Fruit fly (Drosophila melanogaster): Measurements from ENCODE around the gene opm.

opm gene

DNA sequence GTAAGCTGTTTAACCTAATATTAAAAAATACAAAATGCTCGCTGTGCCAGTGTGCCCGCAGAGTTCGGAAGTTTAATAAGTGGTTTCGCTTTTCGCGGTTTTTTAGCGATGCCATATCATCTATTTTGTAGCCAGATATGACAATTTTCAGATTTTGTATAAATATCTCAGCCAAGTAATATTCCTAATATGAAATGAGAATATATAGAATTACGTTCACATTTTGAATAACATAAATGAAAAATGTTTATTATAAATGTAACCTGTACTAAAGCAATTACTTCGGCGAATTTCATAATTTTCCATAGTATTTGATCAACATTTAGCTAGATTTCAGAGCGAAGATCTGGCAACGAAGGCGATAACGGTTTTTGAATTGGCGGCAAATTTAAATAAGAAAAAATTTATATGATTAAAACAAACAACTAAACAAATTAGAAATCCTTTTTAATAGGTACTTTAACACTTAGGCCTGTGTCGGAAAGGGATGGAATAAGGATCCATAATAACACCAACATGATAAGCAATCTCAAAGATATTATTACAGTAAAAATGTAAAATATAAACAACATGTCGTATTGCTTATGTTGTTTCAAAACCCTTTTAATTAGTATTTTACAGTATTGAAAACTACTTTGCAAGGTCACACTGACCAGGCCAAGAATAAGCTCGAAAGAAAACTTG, at the start of gene opm, which contains the start of gene dob:
Gene opm, minus strand, starts transcription at position 59 of the 684 bp plus-strand sequence.
Gene dob, plus strand, starts transcription at position 634 of the 684 bp plus-strand sequence.
- TF ChIP-seq insv (optimal IDR thresholded peaks at IDR 0.05) = no peak
- TF ChIP-seq ttk (optimal IDR thresholded peaks at IDR 0.05) = no peak
- no peak for TF ChIP-seq Sin3A (optimal IDR thresholded peaks at IDR 0.05)
- no peak for TF ChIP-seq psq (optimal IDR thresholded peaks at IDR 0.05)
- TF ChIP-seq h (optimal IDR thresholded peaks at IDR 0.05) = no peak
- no peak for TF ChIP-seq Myc (optimal IDR thresholded peaks at IDR 0.05)

DNA sequence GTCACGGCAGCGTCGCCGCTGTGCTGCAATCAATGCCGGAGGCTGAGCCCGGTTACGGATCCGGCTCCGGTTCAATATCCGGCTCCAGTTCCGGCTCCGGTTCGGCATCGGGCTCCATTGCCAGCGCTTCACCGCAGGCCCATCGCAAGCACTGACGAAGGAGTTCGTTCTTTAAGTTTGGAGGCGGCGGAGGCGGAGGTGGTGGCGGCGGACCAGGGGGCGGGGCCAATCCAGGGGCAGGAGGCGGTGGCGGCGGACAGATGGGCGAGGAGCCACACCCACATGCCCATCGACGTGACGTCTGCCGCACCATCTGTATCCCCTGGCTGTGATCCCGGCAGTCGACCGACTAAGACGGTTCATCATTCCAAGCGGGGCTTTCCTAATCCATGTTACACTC, 45.7 kb upstream of the opm start:
- TF ChIP-seq Sin3A (optimal IDR thresholded peaks at IDR 0.05) (no peak), psq (optimal IDR thresholded peaks at IDR 0.05) (no peak), insv (optimal IDR thresholded peaks at IDR 0.05) (no peak), Myc (optimal IDR thresholded peaks at IDR 0.05) (no peak), h (optimal IDR thresholded peaks at IDR 0.05) (no peak), ttk (optimal IDR thresholded peaks at IDR 0.05) (no peak)

DNA sequence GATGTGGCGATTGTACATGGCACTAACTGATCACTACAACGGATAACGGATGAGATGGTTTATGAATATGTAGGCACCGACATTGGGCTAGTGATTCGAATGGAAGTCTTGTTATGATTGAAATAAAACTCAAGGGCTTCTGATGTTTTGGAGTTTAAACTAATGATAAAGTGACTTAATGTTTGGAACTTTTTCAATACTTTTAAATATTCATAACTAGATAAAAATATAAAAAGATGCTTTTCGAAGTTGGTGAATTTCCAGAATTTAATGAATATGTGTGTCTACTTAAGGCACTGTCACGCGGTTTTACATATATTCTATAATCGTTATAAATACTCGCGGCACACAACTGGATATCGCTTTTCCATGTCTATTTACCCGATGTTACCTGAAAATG, 29.7 kb upstream of the opm start, which contains the start of gene CG9072:
Gene CG9072, minus strand, starts transcription at position 101 of the 400 bp plus-strand sequence.
- TF ChIP-seq Myc (optimal IDR thresholded peaks at IDR 0.05) (no peak), ttk (optimal IDR thresholded peaks at IDR 0.05) (no peak), Sin3A (optimal IDR thresholded peaks at IDR 0.05) (no peak), insv (optimal IDR thresholded peaks at IDR 0.05) (no peak), psq (optimal IDR thresholded peaks at IDR 0.05) (no peak), h (optimal IDR thresholded peaks at IDR 0.05) (no peak)

DNA sequence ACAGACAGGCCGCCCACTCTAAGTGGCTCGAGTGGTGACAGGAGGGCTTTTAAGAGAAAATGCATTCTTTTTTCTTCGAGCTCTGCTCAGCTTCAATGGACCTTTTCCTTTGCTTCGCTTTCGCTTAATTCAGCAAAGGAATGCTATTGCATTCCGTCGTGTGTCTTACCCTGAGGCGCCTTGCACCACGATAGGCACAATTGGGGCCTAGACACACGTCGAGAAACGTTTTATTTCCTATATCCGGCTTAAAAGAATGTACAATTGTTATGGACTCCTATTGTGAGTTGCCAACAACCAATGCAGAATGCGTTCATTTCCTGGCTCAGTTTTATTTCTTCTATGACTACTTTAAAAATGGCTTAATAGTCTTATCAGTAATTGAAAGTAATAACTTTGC, 24.9 kb upstream of the opm start:
- no peak for TF ChIP-seq ttk (optimal IDR thresholded peaks at IDR 0.05)

DNA sequence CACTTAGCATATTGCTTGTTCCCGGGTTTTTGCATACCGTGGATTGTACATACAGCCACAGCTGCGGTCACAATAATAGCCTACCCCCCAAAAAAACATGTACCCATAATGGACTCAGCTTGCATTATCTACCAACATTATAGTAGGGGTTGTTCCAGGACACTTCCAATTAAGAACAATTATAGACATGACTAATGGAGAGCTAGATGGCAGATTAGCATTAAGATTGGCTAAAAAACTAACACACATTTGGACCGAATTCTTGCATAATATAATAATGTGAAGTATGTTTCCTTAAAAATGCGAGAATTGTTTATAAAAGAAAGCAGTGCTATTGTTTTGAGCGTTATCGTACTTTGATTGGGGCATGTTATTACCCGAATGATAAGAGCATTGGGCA, 24.1 kb upstream of the opm start:
- TF ChIP-seq insv (optimal IDR thresholded peaks at IDR 0.05) (no peak), Sin3A (optimal IDR thresholded peaks at IDR 0.05) (no peak), psq (optimal IDR thresholded peaks at IDR 0.05) (no peak), Myc (optimal IDR thresholded peaks at IDR 0.05) (no peak), ttk (optimal IDR thresholded peaks at IDR 0.05) (no peak), h (optimal IDR thresholded peaks at IDR 0.05) (no peak)

DNA sequence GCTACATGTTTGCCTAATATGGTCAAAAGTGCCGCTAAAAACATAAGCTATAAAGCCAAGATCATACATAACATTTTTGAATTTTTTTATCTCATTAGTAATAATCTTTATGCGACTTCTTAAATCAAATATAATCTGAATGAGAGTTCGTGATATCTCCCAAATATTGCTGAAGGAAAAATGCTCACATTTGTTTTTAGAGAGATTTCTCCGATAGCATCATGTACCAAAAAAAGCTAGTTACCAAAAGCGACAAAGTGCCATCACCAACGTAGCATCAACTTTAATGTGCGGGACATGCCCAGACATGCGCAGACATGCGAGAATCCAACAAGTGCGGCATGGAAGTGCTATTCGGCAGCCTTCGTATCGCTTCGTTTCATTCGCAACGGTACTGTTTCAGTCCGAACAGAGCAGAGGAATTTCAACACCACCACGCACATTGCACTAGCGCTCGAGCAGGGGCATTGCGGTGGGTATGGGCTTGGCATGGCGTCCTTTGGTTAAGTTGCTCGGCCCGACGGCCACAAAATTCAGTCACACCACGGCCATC, 23.0 kb upstream of the opm start, which contains the start of gene Rab3-GEF:
Gene Rab3-GEF, plus strand, starts transcription at position 537 of the 553 bp plus-strand sequence.
- TF ChIP-seq h (optimal IDR thresholded peaks at IDR 0.05) (no peak), insv (optimal IDR thresholded peaks at IDR 0.05) (no peak), ttk (optimal IDR thresholded peaks at IDR 0.05) (no peak), Sin3A (optimal IDR thresholded peaks at IDR 0.05) (no peak), Myc (optimal IDR thresholded peaks at IDR 0.05) (no peak), psq (optimal IDR thresholded peaks at IDR 0.05) (no peak)

DNA sequence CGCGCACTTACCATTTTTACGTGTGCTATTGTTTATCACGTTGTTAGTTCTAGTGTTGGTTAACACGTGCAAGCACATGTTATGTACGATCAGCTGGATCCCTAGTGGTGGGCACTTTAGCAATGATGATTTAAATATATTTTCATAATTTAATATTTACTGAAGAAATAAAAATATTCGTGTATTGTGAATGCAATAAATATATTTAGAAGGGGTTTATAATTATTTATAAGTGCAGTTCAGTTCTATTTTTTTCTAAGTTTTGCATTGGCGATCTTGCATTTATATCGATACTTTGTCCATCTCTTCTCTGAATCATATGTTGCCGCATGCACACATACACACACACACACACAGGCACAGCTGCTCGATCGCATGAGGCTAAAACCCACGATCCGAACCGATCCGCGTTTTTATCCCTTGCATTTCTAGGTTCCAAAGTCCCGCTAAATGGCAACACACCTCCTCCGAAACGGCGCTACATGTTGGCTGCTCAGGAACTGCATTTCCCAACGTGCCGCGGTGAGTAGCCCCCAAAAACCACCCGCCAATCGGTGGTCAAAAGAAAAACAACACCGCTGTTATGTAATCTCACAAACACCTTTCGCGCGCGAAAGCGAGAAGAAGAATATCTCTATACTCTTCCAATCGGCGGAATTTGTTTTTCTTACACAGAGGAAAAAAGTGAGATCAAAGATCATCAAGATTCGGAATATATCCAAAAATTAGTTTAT, 19.7 kb upstream of the opm start, which contains the start of the genes CG15027 and Dbct:
Gene CG15027, minus strand, starts transcription at position 51 of the 734 bp plus-strand sequence.
Gene Dbct, plus strand, starts transcription at position 349 of the 734 bp plus-strand sequence.
- no peak for TF ChIP-seq psq (optimal IDR thresholded peaks at IDR 0.05)
- TF ChIP-seq Myc (optimal IDR thresholded peaks at IDR 0.05) = no peak

DNA sequence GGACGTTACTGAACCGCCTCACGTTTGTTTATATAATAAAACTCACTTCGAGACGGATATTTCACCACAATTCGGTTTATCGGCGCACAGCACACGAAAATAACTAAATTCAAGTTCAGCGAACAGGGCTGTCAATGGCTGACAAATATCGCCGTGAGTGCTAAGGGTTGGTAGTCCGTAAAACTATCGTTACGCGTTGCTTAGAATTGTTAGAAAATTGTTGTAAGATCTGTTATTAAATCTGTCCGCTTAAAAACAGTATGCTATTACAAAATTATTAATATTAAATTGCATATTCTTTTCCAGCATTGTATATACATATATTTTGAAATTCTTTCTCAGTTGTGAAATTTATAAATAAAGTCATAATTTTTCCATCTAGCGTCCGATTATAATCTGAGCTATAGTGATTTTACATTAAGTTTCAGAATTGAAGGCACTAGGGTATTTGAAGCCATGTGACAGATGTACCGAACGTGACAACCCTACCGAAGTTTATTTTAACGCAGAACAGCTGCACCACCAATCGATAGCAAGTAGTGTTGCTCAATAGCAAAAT, 18.4 kb upstream of the opm start, which contains the start of gene Cox17:
Gene Cox17, minus strand, starts transcription at position 120 of the 559 bp plus-strand sequence.
- TF ChIP-seq psq (optimal IDR thresholded peaks at IDR 0.05) (no peak), Sin3A (optimal IDR thresholded peaks at IDR 0.05) (no peak), insv (optimal IDR thresholded peaks at IDR 0.05) (no peak), h (optimal IDR thresholded peaks at IDR 0.05) (no peak), Myc (optimal IDR thresholded peaks at IDR 0.05) (no peak), ttk (optimal IDR thresholded peaks at IDR 0.05) (no peak)

DNA sequence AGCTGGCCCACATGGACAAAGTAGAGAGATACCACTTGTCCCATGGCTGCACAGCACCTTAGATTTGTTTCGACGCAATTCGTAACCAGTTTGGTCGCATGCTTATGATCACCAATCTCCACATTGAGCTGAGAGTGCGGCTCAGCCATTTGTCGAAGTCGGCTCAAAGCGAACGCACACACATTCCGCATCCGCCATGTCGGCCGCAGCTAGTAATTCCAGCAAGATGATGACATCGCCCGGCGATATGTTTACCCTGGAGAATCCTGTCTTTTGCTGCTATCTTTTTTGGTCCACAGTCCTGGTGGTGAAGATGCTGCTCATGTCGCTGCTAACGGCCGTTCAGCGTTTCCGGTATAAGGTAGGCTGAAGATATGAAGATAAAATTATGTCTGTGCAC, 16.4 kb upstream of the opm start, which contains the start of gene CG33178:
Gene CG33178, plus strand, starts transcription at position 147 of the 400 bp plus-strand sequence.
- TF ChIP-seq insv (optimal IDR thresholded peaks at IDR 0.05) (no peak), Sin3A (optimal IDR thresholded peaks at IDR 0.05) (no peak), Myc (optimal IDR thresholded peaks at IDR 0.05) (no peak), h (optimal IDR thresholded peaks at IDR 0.05) (no peak), ttk (optimal IDR thresholded peaks at IDR 0.05) (no peak), psq (optimal IDR thresholded peaks at IDR 0.05) (no peak)

DNA sequence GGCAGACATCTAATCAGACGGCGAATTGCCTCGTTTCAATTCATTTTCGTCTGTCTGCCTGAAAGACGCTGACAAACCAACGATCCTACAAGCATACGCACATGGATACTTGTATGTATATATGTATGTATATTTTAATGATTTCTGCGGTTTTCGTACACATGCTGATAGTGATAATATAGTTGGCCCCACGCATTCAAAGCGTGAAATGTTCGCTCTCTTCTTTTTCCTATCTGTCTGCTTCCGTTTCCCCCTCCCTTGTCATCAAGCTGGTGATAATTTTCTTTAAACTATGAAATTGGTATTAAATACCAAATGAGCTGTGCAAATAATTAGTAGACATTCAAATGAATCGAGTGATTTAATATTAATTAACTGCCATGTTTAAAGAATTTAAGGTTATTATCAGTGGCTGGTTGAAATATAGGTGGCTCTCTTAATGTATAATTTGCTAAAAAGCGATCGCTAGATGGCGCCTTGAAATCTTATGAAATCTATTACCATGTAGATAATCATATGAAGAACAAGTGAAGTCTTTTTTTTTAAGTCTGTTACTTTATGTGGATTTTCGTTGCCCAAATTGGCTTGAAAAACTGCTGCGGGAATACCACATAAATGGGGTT, 14.7 kb upstream of the opm start, which contains the start of gene CG33177:
Gene CG33177, plus strand, starts transcription at position 588 of the 623 bp plus-strand sequence.
- no peak for TF ChIP-seq h (optimal IDR thresholded peaks at IDR 0.05)
- no peak for TF ChIP-seq insv (optimal IDR thresholded peaks at IDR 0.05)
- TF ChIP-seq Myc (optimal IDR thresholded peaks at IDR 0.05) = no peak
- no peak for TF ChIP-seq Sin3A (optimal IDR thresholded peaks at IDR 0.05)
- TF ChIP-seq ttk (optimal IDR thresholded peaks at IDR 0.05) = no peak
- TF ChIP-seq psq (optimal IDR thresholded peaks at IDR 0.05) = no peak

DNA sequence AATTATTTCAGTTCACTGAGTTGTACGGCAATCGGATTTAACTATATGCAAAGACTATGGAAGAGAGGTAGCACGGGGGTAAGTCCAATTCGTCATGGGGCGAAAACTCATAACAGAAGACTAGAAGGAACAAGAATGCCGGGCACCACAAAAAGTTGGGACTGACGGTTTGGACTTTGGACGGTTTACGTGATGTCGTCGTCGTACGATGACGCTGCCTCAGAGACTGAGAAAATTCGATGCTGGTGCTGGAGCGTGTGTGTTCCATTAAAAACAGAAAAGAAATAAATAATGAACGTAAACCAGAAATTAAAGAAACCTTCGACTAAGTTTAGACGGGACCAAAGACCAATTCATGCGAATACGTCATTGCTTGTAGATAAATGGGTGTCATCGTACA, 13.7 kb upstream of the opm start:
- no peak for TF ChIP-seq insv (optimal IDR thresholded peaks at IDR 0.05)
- TF ChIP-seq h (optimal IDR thresholded peaks at IDR 0.05) = no peak
- no peak for TF ChIP-seq psq (optimal IDR thresholded peaks at IDR 0.05)
- no peak for TF ChIP-seq ttk (optimal IDR thresholded peaks at IDR 0.05)
- no peak for TF ChIP-seq Myc (optimal IDR thresholded peaks at IDR 0.05)
- no peak for TF ChIP-seq Sin3A (optimal IDR thresholded peaks at IDR 0.05)
